Worm (Caenorhabditis elegans) whole organism, L4 larva: ENCODE results near the gene srw-123.

ENCODE experiments used
- F49E8.2 ChIP-seq: sonication (generic microtip); optimal IDR thresholded peaks from 2 replicates; lab custom pipeline; 2016; ENCODE audit warnings: missing compliant biosample characterization, mild to moderate bottlenecking, missing genetic modification characterization, borderline replicate concordance
- gei-8 ChIP-seq: fragments of 200-800 bp; sonication (Bioruptor generic); optimal IDR thresholded peaks from 2 replicates; lab custom pipeline; 2018; ENCODE audit warnings: mild to moderate bottlenecking, missing genetic modification characterization, missing compliant biosample characterization
- lin-13 ChIP-seq: fragments of 150-350 bp; optimal IDR thresholded peaks from 2 replicates; lab custom pipeline; 2014; ENCODE audit warnings: missing biosample characterization, missing genetic modification reagents, missing genetic modification characterization
- unc-39 ChIP-seq: sonication (generic microtip); optimal IDR thresholded peaks from 2 replicates; lab custom pipeline; 2017; ENCODE audit warnings: missing biosample characterization, missing genetic modification characterization
- zag-1 ChIP-seq: fragments of 150-350 bp; optimal IDR thresholded peaks from 2 replicates; lab custom pipeline; 2014; ENCODE audit warnings: missing biosample characterization, missing genetic modification characterization

- no peak for TF ChIP-seq unc-39 (tag; lab: Kevin White, UChicago)
- no peak for TF ChIP-seq gei-8
- no peak for TF ChIP-seq lin-13 (GFP tag; lab: Kevin White, UChicago)
- TF ChIP-seq F49E8.2 (tag; lab: Kevin White, UChicago), result no peak
- TF ChIP-seq zag-1 (tag; lab: Kevin White, UChicago), result no peak
Measured at ce11 chrV:2942247-2942646, 32.9 kb downstream of the srw-123 start.
